Worm (Caenorhabditis elegans): ENCODE data around the gene pqn-84.

- TF ChIP-seq nhr-6 (tag; optimal IDR thresholded peaks at IDR 0.05), result peak; percentile 29
- TF ChIP-seq R02D3.7 (tag; optimal IDR thresholded peaks at IDR 0.05), result no peak
- TF ChIP-seq lin-39 (tag; optimal IDR thresholded peaks at IDR 0.05), result no peak
- TF ChIP-seq daf-19 (GFP tag; conservative IDR thresholded peaks at IDR 0.05), result no peak
- TF ChIP-seq egl-27 (tag; optimal IDR thresholded peaks at IDR 0.05), result no peak
- no peak for TF ChIP-seq jun-1 (tag; optimal IDR thresholded peaks at IDR 0.05)
- TF ChIP-seq dve-1 (tag; optimal IDR thresholded peaks at IDR 0.05; ENCODE audit: insufficient read depth), result peak; percentile 36
- TF ChIP-seq pqm-1 (tag; optimal IDR thresholded peaks at IDR 0.05), result no peak
- TF ChIP-seq sdz-12 (GFP tag; optimal IDR thresholded peaks at IDR 0.05), result no peak
- peak; percentile 69 for TF ChIP-seq mes-2 (tag; optimal IDR thresholded peaks at IDR 0.05; ENCODE audit: poor library complexity, severe bottlenecking)
- no peak for TF ChIP-seq ztf-11 (tag; optimal IDR thresholded peaks at IDR 0.05)
- no peak for TF ChIP-seq lin-29 (GFP tag; IDR thresholded peaks at IDR 0.05)
- TF ChIP-seq lin-38 (GFP tag; IDR thresholded peaks at IDR 0.05), result peak; percentile 97
Measured at ce11 chrIII:11719400-11719875, 19.4 kb downstream of the pqn-84 start, which contains the start of the genes elb-1 and Y41C4A.11.
